3 fruit fly cellular contexts compared by ENCODE assay signal in the genomic region with DNA sequence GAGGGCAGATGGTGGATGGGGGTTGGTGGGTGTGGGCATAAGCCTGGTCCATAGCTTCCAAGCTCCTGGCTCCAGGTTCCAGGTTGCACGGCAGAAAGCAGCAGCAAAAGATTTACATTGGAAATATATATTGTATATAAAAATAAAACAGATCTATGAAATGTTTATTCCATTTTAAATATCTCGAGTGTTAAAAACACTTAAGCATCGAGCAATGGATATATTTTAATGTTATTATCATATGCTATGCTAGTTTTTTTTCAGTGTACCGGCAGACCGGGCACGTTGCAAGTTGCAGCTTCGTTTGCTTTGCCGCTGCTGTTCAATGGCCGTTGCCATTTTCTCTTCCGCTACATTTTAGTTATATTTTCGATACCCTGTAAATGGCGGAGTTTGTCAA.
TF ChIP-seq lines count a peak whose summit lies in the region.

No protein-coding gene starts in this region.

- TF ChIP-seq CTCF in whole organism, embryonic (GFP tag; optimal IDR thresholded peaks at IDR 0.05; lab: Kevin White, UChicago), result no peak

TF ChIP-seq in whole organism, embryonic, 481 proteins besides CTCF, POLR2A, EP300 and RAD21:
- TF ChIP-seq Drgx (GFP tag; IDR thresholded peaks at IDR 0.05; lab: Robert Waterston, UW) (0 out of 2 replicates have a peak, but pooled peaks have one; percentile 33), CG1529 (GFP tag; optimal IDR thresholded peaks at IDR 0.05; lab: Kevin White, UChicago) (no peak), emc (GFP tag; optimal IDR thresholded peaks at IDR 0.05; lab: Kevin White, UChicago) (no peak), cg (GFP tag; optimal IDR thresholded peaks at IDR 0.05; lab: Kevin White, UChicago) (no peak)

TF ChIP-seq in whole organism, prepupa, 60 proteins besides CTCF, POLR2A, EP300 and RAD21:
- TF ChIP-seq Ets96B (tag; optimal IDR thresholded peaks at IDR 0.05; lab: Kevin White, UChicago), result no peak
- peak; percentile 72 for TF ChIP-seq CG15336 (GFP tag; IDR thresholded peaks at IDR 0.05; lab: Robert Waterston, UW)
- peak; percentile 89 for TF ChIP-seq Eip78C (GFP tag; lab: Kevin White, UChicago)
- peak; percentile 32 for TF ChIP-seq achi (GFP tag; optimal IDR thresholded peaks at IDR 0.05; lab: Kevin White, UChicago)
- TF ChIP-seq CG10669 (GFP tag; optimal IDR thresholded peaks at IDR 0.05; lab: Kevin White, UChicago), result no peak
- TF ChIP-seq CG8119 (GFP tag; IDR thresholded peaks at IDR 0.05; lab: Robert Waterston, UW), result peak; percentile 67
- peak; percentile 39 for TF ChIP-seq CG3919 (GFP tag; optimal IDR thresholded peaks at IDR 0.05; lab: Kevin White, UChicago)
- peak; percentile 8 for TF ChIP-seq Eip75B (GFP tag; optimal IDR thresholded peaks at IDR 0.05; lab: Kevin White, UChicago)
- TF ChIP-seq svp (GFP tag; lab: Kevin White, UChicago), result peak; percentile 54
- no peak for TF ChIP-seq CG34406 (GFP tag; optimal IDR thresholded peaks at IDR 0.05; lab: Kevin White, UChicago)
- no peak for TF ChIP-seq vri (GFP tag; optimal IDR thresholded peaks at IDR 0.05; lab: Kevin White, UChicago)
- TF ChIP-seq ss (GFP tag; optimal IDR thresholded peaks at IDR 0.05; lab: Kevin White, UChicago), result peak; percentile 38 to 56
- TF ChIP-seq CG6808 (GFP tag; optimal IDR thresholded peaks at IDR 0.05; lab: Kevin White, UChicago), result peak; percentile 8
- no peak for TF ChIP-seq Sox14 (GFP tag; optimal IDR thresholded peaks at IDR 0.05; lab: Kevin White, UChicago)
- no peak for TF ChIP-seq CG6276 (GFP tag; optimal IDR thresholded peaks at IDR 0.05; lab: Kevin White, UChicago)
- peak; percentile 32; the same call in 1 of the 2 replicates for TF ChIP-seq Gug (GFP tag; IDR thresholded peaks at IDR 0.05; lab: Robert Waterston, UW)
- TF ChIP-seq CG8319 (GFP tag; optimal IDR thresholded peaks at IDR 0.05; lab: Kevin White, UChicago), result no peak
- peak; percentile 9 for TF ChIP-seq Lpt (GFP tag; optimal IDR thresholded peaks at IDR 0.05; lab: Kevin White, UChicago)
- peak; percentile 8 for TF ChIP-seq CG7368 (GFP tag; optimal IDR thresholded peaks at IDR 0.05; lab: Kevin White, UChicago)
- TF ChIP-seq CG31627 (GFP tag; optimal IDR thresholded peaks at IDR 0.05; lab: Kevin White, UChicago), result no peak
- TF ChIP-seq eg (GFP tag; IDR thresholded peaks at IDR 0.05; lab: Robert Waterston, UW), result peak; percentile 52; the same call in 1 of the 3 replicates
- TF ChIP-seq cyc (GFP tag; optimal IDR thresholded peaks at IDR 0.05; lab: Kevin White, UChicago), result no peak
- TF ChIP-seq CG11902 (GFP tag; optimal IDR thresholded peaks at IDR 0.05; lab: Kevin White, UChicago), result no peak
- no peak for TF ChIP-seq CG6792 (GFP tag; optimal IDR thresholded peaks at IDR 0.05; lab: Kevin White, UChicago)
- TF ChIP-seq Hr4 (GFP tag; optimal IDR thresholded peaks at IDR 0.05; lab: Kevin White, UChicago), result no peak
- TF ChIP-seq Eip93F (GFP tag; optimal IDR thresholded peaks at IDR 0.05; lab: Kevin White, UChicago), result no peak
- TF ChIP-seq CG32006 (GFP tag; optimal IDR thresholded peaks at IDR 0.05; lab: Kevin White, UChicago), result peak; percentile 6
- no peak for TF ChIP-seq CG11762 (GFP tag; optimal IDR thresholded peaks at IDR 0.05; lab: Kevin White, UChicago; ENCODE audit: insufficient read depth)
- TF ChIP-seq CG10631 (GFP tag; optimal IDR thresholded peaks at IDR 0.05; lab: Kevin White, UChicago), result peak; percentile 3
- TF ChIP-seq Ets21C (GFP tag; optimal IDR thresholded peaks at IDR 0.05; lab: Kevin White, UChicago), result no peak
- TF ChIP-seq dsx (GFP tag; optimal IDR thresholded peaks at IDR 0.05; lab: Kevin White, UChicago; ENCODE audit: poor library complexity, severe bottlenecking), result peak; percentile 63
- TF ChIP-seq CG4318 (GFP tag; optimal IDR thresholded peaks at IDR 0.05; lab: Kevin White, UChicago), result no peak
- no peak for TF ChIP-seq spab (GFP tag; optimal IDR thresholded peaks at IDR 0.05; lab: Kevin White, UChicago)
- TF ChIP-seq CG3032 (tag; optimal IDR thresholded peaks at IDR 0.05; lab: Kevin White, UChicago), result peak; percentile 27
- TF ChIP-seq Smox (GFP tag; optimal IDR thresholded peaks at IDR 0.05; lab: Kevin White, UChicago), result no peak
- no peak for TF ChIP-seq CG16779 (tag; optimal IDR thresholded peaks at IDR 0.05; lab: Kevin White, UChicago)
- peak; percentile 77 for TF ChIP-seq CG6163 (GFP tag; IDR thresholded peaks at IDR 0.05; lab: Robert Waterston, UW)
- no peak for TF ChIP-seq CG6854 (GFP tag; optimal IDR thresholded peaks at IDR 0.05; lab: Kevin White, UChicago)
- no peak for TF ChIP-seq fkh (GFP tag; optimal IDR thresholded peaks at IDR 0.05; lab: Kevin White, UChicago)
- TF ChIP-seq lz (GFP tag; optimal IDR thresholded peaks at IDR 0.05; lab: Kevin White, UChicago), result no peak
- no peak for TF ChIP-seq CG8632 (GFP tag; optimal IDR thresholded peaks at IDR 0.05; lab: Kevin White, UChicago)
- no peak for TF ChIP-seq OdsH (GFP tag; optimal IDR thresholded peaks at IDR 0.05; lab: Kevin White, UChicago)

TF ChIP-seq in whole organism, pupa, 21 proteins besides CTCF, POLR2A, EP300 and RAD21:
- TF ChIP-seq Snoo (tag; optimal IDR thresholded peaks at IDR 0.05; lab: Kevin White, UChicago) (no peak), EcR (GFP tag; optimal IDR thresholded peaks at IDR 0.05; lab: Kevin White, UChicago) (no peak), CG32121 (GFP tag; IDR thresholded peaks at IDR 0.05; lab: Robert Waterston, UW) (0 out of 2 replicates have a peak, but pooled peaks have one; percentile 23), Pif1A (GFP tag; optimal IDR thresholded peaks at IDR 0.05; lab: Kevin White, UChicago) (no peak), gl (tag; optimal IDR thresholded peaks at IDR 0.05; lab: Kevin White, UChicago) (no peak), rn (GFP tag; IDR thresholded peaks at IDR 0.05; lab: Robert Waterston, UW) (no peak), CG4496 (GFP tag; IDR thresholded peaks at IDR 0.05; lab: Robert Waterston, UW) (peak; percentile 50; the same call in 1 of the 3 replicates), CG8159 (tag; optimal IDR thresholded peaks at IDR 0.05; lab: Kevin White, UChicago) (peak; percentile 19), CG9948 (tag; optimal IDR thresholded peaks at IDR 0.05; lab: Kevin White, UChicago) (no peak), CG34367 (tag; optimal IDR thresholded peaks at IDR 0.05; lab: Kevin White, UChicago) (no peak), Pif1B (GFP tag; optimal IDR thresholded peaks at IDR 0.05; lab: Kevin White, UChicago) (peak; percentile 45), CG10348 (GFP tag; IDR thresholded peaks at IDR 0.05; lab: Robert Waterston, UW) (no peak), CG8301 (tag; optimal IDR thresholded peaks at IDR 0.05; lab: Kevin White, UChicago) (no peak), fd96Ca (GFP tag; IDR thresholded peaks at IDR 0.05; lab: Robert Waterston, UW) (peak; percentile 61; the same call in 1 of the 3 replicates), CG13204 (GFP tag; optimal IDR thresholded peaks at IDR 0.05; lab: Kevin White, UChicago) (peak; percentile 18), CG12605 (GFP tag; IDR thresholded peaks at IDR 0.05; lab: Robert Waterston, UW) (peak; percentile 39), Ets98B (GFP tag; IDR thresholded peaks at IDR 0.05; lab: Robert Waterston, UW) (peak; percentile 27), CG15710 (tag; optimal IDR thresholded peaks at IDR 0.05; lab: Kevin White, UChicago) (peak; percentile 11), D1 (tag; optimal IDR thresholded peaks at IDR 0.05; lab: Kevin White, UChicago) (no peak), CG14655 (GFP tag; optimal IDR thresholded peaks at IDR 0.05; lab: Kevin White, UChicago) (peak; percentile 32), CG17806 (tag; optimal IDR thresholded peaks at IDR 0.05; lab: Kevin White, UChicago) (peak; percentile 20)
